Fruit fly (Drosophila melanogaster): ENCODE measurements around the gene grp.

Gene grp

DNA sequence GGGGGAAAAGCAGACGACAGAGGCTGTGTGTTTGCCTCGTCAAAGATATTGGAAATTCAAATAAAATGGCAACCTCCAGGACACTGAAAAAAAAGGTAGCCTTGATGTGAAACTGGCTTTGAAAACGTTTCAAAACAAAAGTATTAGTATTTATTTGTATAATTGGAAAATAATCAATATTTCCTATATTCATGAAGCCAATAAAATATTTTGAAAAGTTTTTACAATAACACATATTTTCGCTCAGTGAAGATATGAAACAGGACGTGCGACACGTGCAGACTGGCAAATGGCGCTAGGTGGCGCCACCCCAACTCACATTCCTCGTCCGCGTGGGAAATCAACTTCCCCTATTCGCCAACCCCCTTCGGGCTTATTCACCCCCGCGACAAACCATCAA lies 32.1 kb upstream of the grp start (continued):
- TF ChIP-seq cyc (GFP tag; optimal IDR thresholded peaks at IDR 0.05): peak; percentile 15
- peak; percentile 47 for TF ChIP-seq Eip75B (GFP tag; optimal IDR thresholded peaks at IDR 0.05)
- TF ChIP-seq Eip93F (GFP tag; optimal IDR thresholded peaks at IDR 0.05): no peak

dm6 chr2L:16648925-16649324 lies 30.9 kb upstream of the grp start:
- no peak for TF ChIP-seq CG10669 (GFP tag; optimal IDR thresholded peaks at IDR 0.05)
- no peak for TF ChIP-seq topi (GFP tag; optimal IDR thresholded peaks at IDR 0.05)
- TF ChIP-seq fd59A (GFP tag; optimal IDR thresholded peaks at IDR 0.05): no peak
- TF ChIP-seq Met (GFP tag; optimal IDR thresholded peaks at IDR 0.05): no peak
- TF ChIP-seq acj6 (GFP tag; optimal IDR thresholded peaks at IDR 0.05): no peak
- TF ChIP-seq CG3032 (tag; optimal IDR thresholded peaks at IDR 0.05): no peak
- no peak for TF ChIP-seq Eip75B (GFP tag; optimal IDR thresholded peaks at IDR 0.05)
- TF ChIP-seq Sox14 (GFP tag; optimal IDR thresholded peaks at IDR 0.05): no peak
- TF ChIP-seq fkh (GFP tag; optimal IDR thresholded peaks at IDR 0.05): no peak
- no peak for TF ChIP-seq Lpt (GFP tag; optimal IDR thresholded peaks at IDR 0.05)
- no peak for TF ChIP-seq fd85E (GFP tag; optimal IDR thresholded peaks at IDR 0.05)
- TF ChIP-seq CG4318 (GFP tag; optimal IDR thresholded peaks at IDR 0.05): no peak
- TF ChIP-seq spab (GFP tag; optimal IDR thresholded peaks at IDR 0.05): no peak
- TF ChIP-seq Hr4 (GFP tag; optimal IDR thresholded peaks at IDR 0.05): no peak
- TF ChIP-seq eg (GFP tag; IDR thresholded peaks at IDR 0.05): no peak
- TF ChIP-seq CG8319 (GFP tag; optimal IDR thresholded peaks at IDR 0.05): no peak
- no peak for TF ChIP-seq Smox (GFP tag; optimal IDR thresholded peaks at IDR 0.05)
- no peak for TF ChIP-seq Blimp-1 (GFP tag; optimal IDR thresholded peaks at IDR 0.05)

DNA sequence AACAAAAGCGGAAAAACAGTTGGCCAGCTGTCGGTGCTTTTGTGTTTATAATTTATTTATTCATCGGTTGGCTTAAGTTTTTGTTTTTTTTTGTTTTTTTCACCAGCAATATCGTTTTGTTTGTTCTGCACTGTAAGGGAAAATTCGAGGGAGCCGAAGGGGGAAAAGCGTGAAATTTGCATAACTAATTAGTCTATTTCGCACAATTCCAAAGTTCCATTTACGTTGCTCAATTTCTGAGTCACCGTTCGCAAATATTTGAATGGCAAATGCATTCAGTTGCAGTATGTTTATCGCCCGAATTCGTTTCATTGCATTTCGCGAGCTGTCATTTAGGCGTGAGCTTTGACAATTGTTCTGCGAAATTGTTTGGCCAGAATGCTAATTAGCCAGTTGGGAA lies 26.3 kb upstream of the grp start:
- no peak for TF ChIP-seq Sox15 (GFP tag; optimal IDR thresholded peaks at IDR 0.05)
- TF ChIP-seq CG15336 (GFP tag; IDR thresholded peaks at IDR 0.05): no peak

DNA sequence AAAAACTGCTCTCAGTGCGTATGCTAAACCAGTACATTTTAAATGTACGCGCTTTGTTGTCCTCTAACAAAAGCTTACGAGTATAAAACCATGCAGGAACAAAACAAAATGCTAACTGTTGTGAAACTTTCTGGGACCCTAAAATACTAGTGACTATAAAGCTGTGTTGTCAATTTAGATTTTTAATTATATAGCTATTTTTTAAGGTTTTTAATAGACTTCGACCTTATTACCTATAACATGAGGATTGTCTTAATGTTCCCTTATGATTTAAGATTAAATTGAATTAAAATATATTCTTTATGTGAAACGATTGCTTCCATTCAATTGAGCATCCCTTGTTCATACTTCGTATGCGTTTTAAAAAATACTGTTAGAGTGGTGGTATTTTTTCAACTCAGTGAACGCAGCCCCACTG lies 23.2 kb upstream of the grp start:
- TF ChIP-seq CG9139 (GFP tag; optimal IDR thresholded peaks at IDR 0.05) (no peak), fd59A (GFP tag; optimal IDR thresholded peaks at IDR 0.05) (no peak), fd85E (GFP tag; optimal IDR thresholded peaks at IDR 0.05) (no peak), OdsH (GFP tag; optimal IDR thresholded peaks at IDR 0.05) (no peak), CG15336 (GFP tag; IDR thresholded peaks at IDR 0.05) (peak; percentile 38; the same call in 1 of the 2 replicates), CG16779 (tag; optimal IDR thresholded peaks at IDR 0.05) (no peak), CG8119 (GFP tag; IDR thresholded peaks at IDR 0.05) (peak; percentile 49; the same call in 1 of the 3 replicates), Eip93F (GFP tag; optimal IDR thresholded peaks at IDR 0.05) (no peak), Eip78C (GFP tag) (peak; percentile 73), Eip75B (GFP tag; optimal IDR thresholded peaks at IDR 0.05) (no peak), achi (GFP tag; optimal IDR thresholded peaks at IDR 0.05) (peak; percentile 23), CG8319 (GFP tag; optimal IDR thresholded peaks at IDR 0.05) (no peak), CG11902 (GFP tag; optimal IDR thresholded peaks at IDR 0.05) (no peak), CG1621 (tag; optimal IDR thresholded peaks at IDR 0.05) (no peak), CG11762 (GFP tag; optimal IDR thresholded peaks at IDR 0.05; ENCODE audit: insufficient read depth) (no peak), Hr38 (GFP tag; optimal IDR thresholded peaks at IDR 0.05) (no peak), salr (GFP tag; optimal IDR thresholded peaks at IDR 0.05) (no peak), CG3032 (tag; optimal IDR thresholded peaks at IDR 0.05) (peak; percentile 49), fkh (GFP tag; optimal IDR thresholded peaks at IDR 0.05) (no peak), Met (GFP tag; optimal IDR thresholded peaks at IDR 0.05) (peak; percentile 66), CG3919 (GFP tag; optimal IDR thresholded peaks at IDR 0.05) (no peak), CG4318 (GFP tag; optimal IDR thresholded peaks at IDR 0.05) (no peak), Ets21C (GFP tag; optimal IDR thresholded peaks at IDR 0.05) (peak; percentile 28), CG6808 (GFP tag; optimal IDR thresholded peaks at IDR 0.05) (no peak), CG6792 (GFP tag; optimal IDR thresholded peaks at IDR 0.05) (peak; percentile 30), CG31627 (GFP tag; optimal IDR thresholded peaks at IDR 0.05) (peak; percentile 62), Gug (GFP tag; IDR thresholded peaks at IDR 0.05) (no peak), Sox14 (GFP tag; optimal IDR thresholded peaks at IDR 0.05) (peak; percentile 67), dsx (GFP tag; optimal IDR thresholded peaks at IDR 0.05; ENCODE audit: poor library complexity, severe bottlenecking) (peak; percentile 61), eg (GFP tag; IDR thresholded peaks at IDR 0.05) (peak; percentile 74), CG11294 (GFP tag; IDR thresholded peaks at IDR 0.05) (peak; percentile 22; the same call in 1 of the 2 replicates), CG10669 (GFP tag; optimal IDR thresholded peaks at IDR 0.05) (no peak), cyc (GFP tag; optimal IDR thresholded peaks at IDR 0.05) (peak; percentile 55), dac (GFP tag; optimal IDR thresholded peaks at IDR 0.05) (no peak), svp (GFP tag) (peak; percentile 88), CG6854 (GFP tag; optimal IDR thresholded peaks at IDR 0.05) (no peak), CG6276 (GFP tag; optimal IDR thresholded peaks at IDR 0.05) (no peak)

Measured in whole organism, prepupa.